Fruit fly (Drosophila melanogaster): ENCODE data around the gene scw.

Gene scw

DNA sequence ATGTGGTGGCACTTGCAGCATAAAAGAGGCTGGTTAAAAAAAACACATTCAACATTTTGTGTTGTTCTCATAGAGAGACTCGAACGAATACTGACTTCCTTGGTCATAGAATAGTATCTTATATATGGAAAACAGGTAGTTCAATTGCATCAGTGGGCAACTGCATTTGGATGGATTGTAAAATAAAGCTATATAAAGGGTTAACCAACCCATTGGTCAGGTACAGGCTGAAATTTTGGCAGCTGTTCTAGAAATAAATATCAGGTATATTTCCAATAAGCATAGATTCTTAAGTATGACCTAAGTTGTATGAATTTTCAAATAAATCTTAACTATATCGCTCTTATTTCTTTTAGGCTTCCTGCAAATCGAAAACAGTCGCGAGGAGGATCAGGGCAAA lies at the start of gene scw:
TSS of gene scw (minus strand) at position 101 of the 400 bp plus-strand sequence.
- no peak for TF ChIP-seq noc (tag; optimal IDR thresholded peaks at IDR 0.05)

DNA sequence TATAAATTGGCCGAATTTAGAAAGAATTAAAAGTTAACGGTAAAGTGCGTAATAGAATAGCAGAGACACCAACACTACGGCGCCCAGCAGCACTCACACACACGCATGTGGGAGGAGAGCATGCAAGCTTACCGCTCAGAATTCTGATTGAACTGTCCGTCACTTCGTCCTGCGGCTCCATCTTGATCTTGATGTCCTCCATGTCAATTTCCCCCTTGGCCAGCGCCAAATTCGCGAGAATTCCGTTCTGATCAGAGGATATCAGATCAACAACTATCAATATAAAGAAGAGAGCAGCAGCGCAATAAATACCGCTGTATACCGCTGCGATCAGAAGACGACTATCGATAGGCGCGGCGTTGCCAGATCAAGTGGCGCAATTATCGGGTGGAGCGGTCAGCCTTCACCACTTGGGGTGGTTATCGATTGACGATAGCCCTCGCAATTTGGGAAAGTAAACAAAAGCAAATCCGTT lies 34.9 kb upstream of the scw start, which contains the start of the genes CG10462 and Nf-YB:
TSS of gene CG10462 (minus strand) at position 346 of the 475 bp plus-strand sequence.
TSS of gene Nf-YB (plus strand) at position 410 of the 475 bp plus-strand sequence.
- no peak for TF ChIP-seq noc (tag; optimal IDR thresholded peaks at IDR 0.05)

DNA sequence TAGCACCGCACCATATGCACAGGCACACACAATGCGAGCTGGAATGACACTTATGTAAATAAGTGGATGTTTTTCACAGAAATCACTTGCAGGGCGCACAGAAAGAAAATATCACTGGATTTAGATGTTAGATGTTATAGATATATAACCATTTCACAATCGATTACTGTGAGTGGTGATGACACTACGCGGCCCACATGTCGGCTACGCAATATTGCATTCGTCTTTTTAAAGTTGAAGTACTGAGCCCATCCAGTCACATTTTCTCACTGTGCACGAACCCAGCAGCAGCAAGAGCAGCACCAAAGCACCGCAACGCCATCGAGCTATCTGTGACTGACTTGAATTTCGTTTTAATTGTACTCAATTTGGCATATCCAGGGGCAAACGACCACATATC lies 21.7 kb upstream of the scw start:
- no peak for TF ChIP-seq noc (tag; optimal IDR thresholded peaks at IDR 0.05)

DNA sequence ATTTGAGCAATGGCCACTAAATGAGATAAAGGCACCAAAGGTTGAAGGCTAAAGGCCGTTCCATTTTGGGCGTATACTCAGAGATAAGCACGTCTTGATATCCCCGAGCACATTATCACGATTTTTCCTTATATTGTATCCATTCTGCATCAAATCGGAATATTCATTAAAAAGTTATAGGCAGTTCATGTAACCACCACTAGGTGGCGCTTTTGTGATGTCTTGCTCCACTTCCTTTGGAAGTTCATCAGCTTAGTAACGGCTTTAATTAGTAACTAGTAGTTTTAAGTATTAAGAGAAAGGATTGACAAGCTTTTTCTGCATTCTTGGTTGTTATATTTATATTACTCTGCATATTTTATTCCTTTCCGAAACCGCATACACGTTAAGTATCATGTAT lies 18.2 kb downstream of the scw start:
- no peak for TF ChIP-seq noc (tag; optimal IDR thresholded peaks at IDR 0.05)

DNA sequence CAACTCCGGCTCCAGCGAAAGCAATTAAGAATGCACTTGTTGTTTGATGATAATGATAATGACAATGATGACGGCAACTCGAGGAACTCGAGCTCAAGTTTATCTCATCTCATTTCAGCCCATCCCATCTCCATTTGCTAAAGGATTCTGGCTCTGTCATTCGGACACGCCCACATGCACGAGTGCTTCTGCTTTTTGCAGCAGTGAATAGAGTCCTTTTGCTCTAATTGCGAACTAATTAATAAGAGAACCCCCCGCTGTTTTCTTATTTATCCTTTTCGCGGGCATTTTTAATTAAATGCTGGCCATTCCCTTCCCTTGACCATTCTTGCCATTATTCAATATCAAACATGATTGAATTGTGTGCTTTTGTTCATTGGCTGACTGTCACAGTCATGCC lies 22.4 kb downstream of the scw start:
- TF ChIP-seq noc (tag; optimal IDR thresholded peaks at IDR 0.05), result no peak

All from whole organism, larva.